Fruit fly (Drosophila melanogaster) whole organism, embryonic: Measurements from ENCODE around the gene Jhbp14.
"Not testable (repeated sequence)": the region's sequence is repeated elsewhere in the genome, so short reads cannot be mapped to it uniquely, and the experiment has no call there.

Experiments used
- Antp ChIP-seq: fragments of 200-800 bp; sonication (Bioruptor generic); optimal IDR thresholded peaks from 3 replicates; lab custom pipeline; 2016; ENCODE audit warnings: missing biosample characterization, missing genetic modification characterization
- CG10267 ChIP-seq: fragments of 200-800 bp; sonication (Bioruptor generic); optimal IDR thresholded peaks from 2 replicates; lab custom pipeline; 2018; ENCODE audit warnings: missing biosample characterization, mild to moderate bottlenecking, missing genetic modification characterization, moderate library complexity
- CG10654 ChIP-seq: fragments of 200-800 bp; sonication (Bioruptor generic); optimal IDR thresholded peaks from 2 replicates; lab custom pipeline; 2016; ENCODE audit warnings: missing biosample characterization, missing genetic modification characterization
- CG10959 ChIP-seq: fragments of 200-800 bp; sonication (Bioruptor generic); IDR thresholded peaks from 2 replicates; pipeline ENCODE4 v1.3.6; 2022; ENCODE audit warnings: missing biosample characterization, missing genetic modification characterization
- CG11247 ChIP-seq: fragments of 200-800 bp; sonication (Bioruptor generic); IDR thresholded peaks from 2 replicates; pipeline ENCODE4 v1.3.6; 2022; ENCODE audit warnings: missing biosample characterization, missing genetic modification characterization
- CG11695 ChIP-seq: fragments of 200-800 bp; sonication (Bioruptor generic); IDR thresholded peaks from 3 replicates; pipeline ENCODE4 v1.3.6; 2022; ENCODE audit warnings: missing biosample characterization, missing genetic modification characterization
- CG12769 ChIP-seq: fragments of 200-800 bp; sonication (Bioruptor generic); optimal IDR thresholded peaks from 2 replicates; lab custom pipeline; 2019; ENCODE audit warnings: missing biosample characterization, mild to moderate bottlenecking, missing genetic modification characterization, moderate library complexity
- CG13296 ChIP-seq: fragments of 200-800 bp; sonication (Bioruptor generic); optimal IDR thresholded peaks from 3 replicates; lab custom pipeline; 2018; ENCODE audit warnings: missing biosample characterization, mild to moderate bottlenecking, missing genetic modification characterization
- CG14014 ChIP-seq: fragments of 200-800 bp; sonication (Bioruptor generic); IDR thresholded peaks from 2 replicates; pipeline ENCODE4 v1.3.6; 2022; ENCODE audit warnings: missing biosample characterization, missing genetic modification characterization
- CG14050 ChIP-seq: fragments of 200-800 bp; sonication (Bioruptor generic); IDR thresholded peaks from 3 replicates; pipeline ENCODE4 v1.3.6; 2022; ENCODE audit warnings: missing biosample characterization, missing genetic modification characterization
- CG14710 ChIP-seq: fragments of 200-800 bp; sonication (Bioruptor generic); optimal IDR thresholded peaks from 3 replicates; lab custom pipeline; 2019; ENCODE audit warnings: missing biosample characterization, mild to moderate bottlenecking, missing genetic modification characterization, moderate library complexity
- CG15601 ChIP-seq: fragments of 200-800 bp; sonication (Bioruptor generic); optimal IDR thresholded peaks from 3 replicates; lab custom pipeline; 2019; ENCODE audit warnings: missing biosample characterization, mild to moderate bottlenecking, missing genetic modification characterization, moderate library complexity
- CG16863 ChIP-seq: fragments of 200-800 bp; sonication (Bioruptor generic); optimal IDR thresholded peaks from 3 replicates; lab custom pipeline; 2016; ENCODE audit warnings: missing biosample characterization, missing genetic modification characterization
- CG17361 ChIP-seq: fragments of 200-800 bp; sonication (Bioruptor generic); IDR thresholded peaks from 3 replicates; pipeline ENCODE4 v1.3.6; 2022; ENCODE audit warnings: missing biosample characterization, missing genetic modification characterization
- CG1792 ChIP-seq: fragments of 200-800 bp; sonication (Bioruptor generic); optimal IDR thresholded peaks from 2 replicates; lab custom pipeline; 2016; ENCODE audit warnings: missing biosample characterization, missing genetic modification characterization
- CG3281 ChIP-seq: fragments of 200-800 bp; sonication (Bioruptor generic); optimal IDR thresholded peaks from 3 replicates; lab custom pipeline; 2017; ENCODE audit warnings: missing biosample characterization, mild to moderate bottlenecking, missing genetic modification characterization
- CG3726 ChIP-seq: fragments of 200-800 bp; sonication (Bioruptor generic); IDR thresholded peaks from 3 replicates; pipeline ENCODE4, ENCODE4 v1.3.6; 2022; ENCODE audit warnings: missing biosample characterization, missing genetic modification characterization
- CG3847 ChIP-seq: fragments of 200-800 bp; sonication (Bioruptor generic); IDR thresholded peaks from 2 replicates; pipeline ENCODE4 v1.3.6; 2022; ENCODE audit warnings: missing biosample characterization, missing genetic modification characterization
- CG6791 ChIP-seq: fragments of 200-800 bp; sonication (Bioruptor generic); IDR thresholded peaks from 3 replicates; pipeline ENCODE4 v1.3.6; 2022; ENCODE audit warnings: missing biosample characterization, missing genetic modification characterization; ENCODE audit not compliant: partially characterized antibody
- CG8944 ChIP-seq: fragments of 200-800 bp; sonication (Bioruptor generic); optimal IDR thresholded peaks from 3 replicates; lab custom pipeline; 2016; ENCODE audit warnings: missing biosample characterization, missing genetic modification characterization
- Chrac-16 ChIP-seq: fragments of 200-800 bp; sonication (Bioruptor generic); optimal IDR thresholded peaks from 3 replicates; lab custom pipeline; 2016; ENCODE audit warnings: missing biosample characterization, missing genetic modification characterization
- E2f1 ChIP-seq: fragments of 200-800 bp; sonication (Bioruptor generic); IDR thresholded peaks from 2 replicates; pipeline ENCODE4 v1.3.6; 2022; ENCODE audit warnings: missing biosample characterization, missing genetic modification characterization
- Ets97D ChIP-seq: fragments of 200-800 bp; sonication (Bioruptor generic); optimal IDR thresholded peaks from 3 replicates; lab custom pipeline; 2016; ENCODE audit warnings: missing biosample characterization, missing genetic modification characterization
- HLH54F ChIP-seq: fragments of 200-800 bp; sonication (Bioruptor generic); optimal IDR thresholded peaks from 3 replicates; lab custom pipeline; 2016; ENCODE audit warnings: missing biosample characterization, missing genetic modification characterization
- HmgZ ChIP-seq: fragments of 200-800 bp; sonication (Bioruptor generic); optimal IDR thresholded peaks from 2 replicates; lab custom pipeline; 2018; ENCODE audit warnings: missing biosample characterization, mild to moderate bottlenecking, missing genetic modification characterization
- Mad ChIP-seq: fragments of 200-800 bp; sonication (Bioruptor generic); optimal IDR thresholded peaks from 2 replicates; lab custom pipeline; 2016; ENCODE audit warnings: missing biosample characterization, missing genetic modification characterization
- NC2α ChIP-seq: fragments of 200-800 bp; sonication (Bioruptor generic); optimal IDR thresholded peaks from 2 replicates; lab custom pipeline; 2016; ENCODE audit warnings: missing biosample characterization, missing genetic modification characterization
- Nf-YA ChIP-seq: fragments of 200-800 bp; sonication (Bioruptor generic); IDR thresholded peaks from 2 replicates; pipeline ENCODE4 v1.3.6; 2022; ENCODE audit warnings: missing biosample characterization, missing genetic modification characterization
- Nf-YC ChIP-seq: fragments of 200-800 bp; optimal IDR thresholded peaks from 3 replicates; lab custom pipeline; 2019; ENCODE audit warnings: missing biosample characterization, mild to moderate bottlenecking, missing genetic modification characterization, moderate library complexity
- Pdp1 ChIP-seq, 2 experiments: fragments of 200-800 bp; sonication (Bioruptor generic); optimal IDR thresholded peaks; 3 replicates each; lab custom pipeline; 2016; ENCODE audit warnings: missing biosample characterization in 2 of 2, missing genetic modification characterization in 2 of 2, mild to moderate bottlenecking in 1 of 2, moderate library complexity in 1 of 2
- Sry-δ ChIP-seq: fragments of 200-800 bp; sonication (Bioruptor generic); optimal IDR thresholded peaks from 2 replicates; lab custom pipeline; 2016; ENCODE audit warnings: missing biosample characterization, missing genetic modification characterization
- Ssrp ChIP-seq: fragments of 200-800 bp; sonication (Bioruptor generic); optimal IDR thresholded peaks from 2 replicates; lab custom pipeline; 2018; ENCODE audit warnings: missing biosample characterization, mild to moderate bottlenecking, missing genetic modification characterization, moderate library complexity
- Trl ChIP-seq, 3 experiments: fragments of >200 bp in 2 of 3; fragments of 200-800 bp in 1 of 3; sonication (Bioruptor generic) in 1 of 3; optimal IDR thresholded peaks; 2 replicates in 1 of 3; 3 replicates in 2 of 3; lab custom pipeline; 2016 to 2017; ENCODE audit warnings: missing biosample characterization in 1 of 3, missing genetic modification characterization in 1 of 3
- ash1 ChIP-seq: fragments of 200-800 bp; sonication (Bioruptor generic); optimal IDR thresholded peaks from 2 replicates; lab custom pipeline; 2018; ENCODE audit warnings: missing biosample characterization, mild to moderate bottlenecking, missing genetic modification characterization
- bab2 ChIP-seq: fragments of 200-800 bp; sonication (Bioruptor generic); optimal IDR thresholded peaks from 2 replicates; lab custom pipeline; 2016; ENCODE audit warnings: missing biosample characterization, missing genetic modification characterization
- bcd ChIP-seq: fragments of 200-800 bp; sonication (Bioruptor generic); optimal IDR thresholded peaks from 2 replicates; lab custom pipeline; 2017; ENCODE audit warnings: missing biosample characterization, mild to moderate bottlenecking, missing genetic modification characterization
- chinmo ChIP-seq: fragments of 200-800 bp; sonication (Bioruptor generic); IDR thresholded peaks from 4 replicates; pipeline ENCODE4 v1.3.6; 2022; ENCODE audit warnings: missing biosample characterization, missing genetic modification characterization; ENCODE audit not compliant: partially characterized antibody
- dmrt99B ChIP-seq: fragments of 200-800 bp; sonication (Bioruptor generic); optimal IDR thresholded peaks from 2 replicates; lab custom pipeline; 2018; ENCODE audit warnings: missing biosample characterization, mild to moderate bottlenecking, missing genetic modification characterization, moderate library complexity
- grau ChIP-seq: fragments of 200-800 bp; optimal IDR thresholded peaks from 3 replicates; lab custom pipeline; 2019; ENCODE audit warnings: missing biosample characterization, mild to moderate bottlenecking, missing genetic modification characterization, moderate library complexity
- grn ChIP-seq: fragments of 200-800 bp; sonication (Bioruptor generic); optimal IDR thresholded peaks from 3 replicates; lab custom pipeline; 2017; ENCODE audit warnings: missing biosample characterization, missing genetic modification characterization
- kay ChIP-seq: fragments of 200-800 bp; sonication (Bioruptor generic); optimal IDR thresholded peaks from 2 replicates; lab custom pipeline; 2016; ENCODE audit warnings: missing biosample characterization, missing genetic modification characterization
- nom ChIP-seq: fragments of 200-800 bp; sonication (Bioruptor generic); optimal IDR thresholded peaks from 2 replicates; lab custom pipeline; 2017; ENCODE audit warnings: missing biosample characterization, missing genetic modification characterization, mild to moderate bottlenecking, moderate library complexity, missing genetic modification reagents
- pan ChIP-seq, 4 experiments: fragments of >200 bp in 3 of 4; fragments of 200-800 bp in 1 of 4; sonication (Bioruptor generic) in 1 of 4; optimal IDR thresholded peaks in 3 of 4; IDR thresholded peaks in 1 of 4; 2 replicates each; pipeline versions ENCODE4 v1.3.6 to Lab custom; 2017 to 2022; ENCODE audit warnings: missing biosample characterization in 2 of 4, missing genetic modification characterization in 2 of 4, mixed read lengths in 1 of 4
- pb ChIP-seq: fragments of 200-800 bp; sonication (Bioruptor generic); optimal IDR thresholded peaks from 3 replicates; lab custom pipeline; 2016; ENCODE audit warnings: missing biosample characterization, missing genetic modification characterization
- pho ChIP-seq: fragments of 200-800 bp; sonication (Bioruptor generic); optimal IDR thresholded peaks from 2 replicates; lab custom pipeline; 2016; ENCODE audit warnings: missing biosample characterization, missing genetic modification characterization
- rib ChIP-seq: fragments of 200-800 bp; sonication (Bioruptor generic); IDR thresholded peaks from 2 replicates; pipeline ENCODE4 v1.3.6; 2022; ENCODE audit warnings: missing biosample characterization, missing genetic modification characterization
- sens-2 ChIP-seq: fragments of 200-800 bp; sonication (Bioruptor generic); IDR thresholded peaks from 2 replicates; pipeline ENCODE4 v1.3.6; 2022; ENCODE audit warnings: missing biosample characterization, missing genetic modification characterization
- sug ChIP-seq: fragments of 200-800 bp; optimal IDR thresholded peaks from 2 replicates; lab custom pipeline; 2019; ENCODE audit warnings: missing biosample characterization, mild to moderate bottlenecking, missing genetic modification characterization, moderate library complexity

Jhbp14 gene

dm6 chr2L:13215640-13216129 lies 20.6 kb upstream of the Jhbp14 start (continued):
- peak; percentile 20 for TF ChIP-seq CG10654 (GFP tag; lab: Kevin White, UChicago)
- peak; percentile 41 for TF ChIP-seq CG8944 (GFP tag; lab: Kevin White, UChicago)
- TF ChIP-seq Mad = peak; percentile 70
- peak; percentile 2 for TF ChIP-seq Ssrp (tag; lab: Kevin White, UChicago)
- TF ChIP-seq CG10959 = peak; percentile 75
- peak; percentile 41 for TF ChIP-seq grau (tag; lab: Kevin White, UChicago)
- TF ChIP-seq CG15601 (tag; lab: Kevin White, UChicago) = peak; percentile 7
- TF ChIP-seq CG6791 (GFP tag; lab: Robert Waterston, UW) = 0 out of 3 replicates have a peak, but pooled peaks have one; percentile 63
- peak; percentile 65 for TF ChIP-seq dmrt99B (tag; lab: Kevin White, UChicago)
- peak; percentile 46; the same call in 1 of the 3 replicates for TF ChIP-seq CG3726 (GFP tag; lab: Robert Waterston, UW)
- TF ChIP-seq pan, Trl (optimal IDR thresholded peaks at IDR 0.05; lab: Kevin White, UChicago): not testable (repeated sequence)
- peak in 1 of 2 experiments; percentile 73 for TF ChIP-seq pan (GFP tag; optimal IDR thresholded peaks at IDR 0.05 in 1 of 2, IDR thresholded peaks at IDR 0.05 in 1 of 2)
- peak; percentile 13 for TF ChIP-seq Chrac-16
- peak; percentile 29 for TF ChIP-seq CG14710 (tag; lab: Kevin White, UChicago)
- peak; percentile 75 for TF ChIP-seq Trl (GFP tag; optimal IDR thresholded peaks at IDR 0.05; lab: Kevin White, UChicago)
- 0 out of 2 replicates have a peak, but pooled peaks have one; percentile 41 for TF ChIP-seq sens-2
- peak; percentile 81 for TF ChIP-seq grn (GFP tag; lab: Kevin White, UChicago)
- peak; percentile 58 for TF ChIP-seq CG1792 (GFP tag; lab: Kevin White, UChicago)
- peak; percentile 14 for TF ChIP-seq bab2
- peak; percentile 25 for TF ChIP-seq HmgZ (tag; lab: Kevin White, UChicago)
- TF ChIP-seq CG13296 = peak; percentile 25
- TF ChIP-seq Nf-YC = peak; percentile 37
- 0 out of 3 replicates have a peak, but pooled peaks have one; percentile 16 for TF ChIP-seq CG14050 (GFP tag; lab: Robert Waterston, UW)
- peak; percentile 41; the same call in 1 of the 2 replicates for TF ChIP-seq CG14014
- peak; percentile 31 for TF ChIP-seq CG16863 (GFP tag; lab: Kevin White, UChicago)
- peak; percentile 42; the same call in 1 of the 3 replicates for TF ChIP-seq CG11695 (GFP tag; lab: Robert Waterston, UW)
- 0 out of 2 replicates have a peak, but pooled peaks have one; percentile 13 for TF ChIP-seq CG3847 (GFP tag; lab: Robert Waterston, UW)
- TF ChIP-seq ash1 (GFP tag; lab: Kevin White, UChicago) = peak; percentile 23
- peak; percentile 75 for TF ChIP-seq Antp
- TF ChIP-seq Nf-YA (GFP tag; lab: Robert Waterston, UW) = peak; percentile 68
- TF ChIP-seq CG11247 (GFP tag; lab: Robert Waterston, UW) = peak; percentile 70
- peak; percentile 42 for TF ChIP-seq pb (GFP tag; lab: Kevin White, UChicago)
- TF ChIP-seq Pdp1 (GFP tag; optimal IDR thresholded peaks at IDR 0.05; lab: Kevin White, UChicago) = peak; percentile 50 to 60
- TF ChIP-seq Sry-δ = peak; percentile 29
- TF ChIP-seq nom (GFP tag; lab: Kevin White, UChicago) = peak; percentile 41
- peak; percentile 33 for TF ChIP-seq sug (tag; lab: Kevin White, UChicago)
- TF ChIP-seq CG17361 (GFP tag; lab: Robert Waterston, UW) = peak; percentile 52; the same call in 1 of the 3 replicates
- peak; percentile 88 for TF ChIP-seq kay (GFP tag; lab: Kevin White, UChicago)
- peak; percentile 70 for TF ChIP-seq CG12769 (tag; lab: Kevin White, UChicago)
- peak; percentile 7 for TF ChIP-seq CG10267 (tag; lab: Kevin White, UChicago)
- TF ChIP-seq CG3281 (GFP tag; lab: Kevin White, UChicago) = peak; percentile 24
- peak; percentile 54 for TF ChIP-seq bcd (GFP tag; lab: Kevin White, UChicago)
- peak; percentile 56 for TF ChIP-seq pho (GFP tag; lab: Kevin White, UChicago)
- TF ChIP-seq NC2α (GFP tag; lab: Kevin White, UChicago) = peak; percentile 53
- 0 out of 4 replicates have a peak, but pooled peaks have one; percentile 51 for TF ChIP-seq chinmo (GFP tag; lab: Robert Waterston, UW)
- TF ChIP-seq E2f1 = peak; percentile 49; the same call in 1 of the 2 replicates
- peak; percentile 33 for TF ChIP-seq Ets97D
- TF ChIP-seq rib = peak; percentile 67
- peak; percentile 68 for TF ChIP-seq HLH54F (GFP tag; lab: Kevin White, UChicago)
